Worm (Caenorhabditis elegans): ENCODE data around the gene F12A10.6.

ce11 chrII:5451278-5451677, 43.0 kb downstream of the F12A10.6 start:
- TF ChIP-seq skn-1 (tag; optimal IDR thresholded peaks at IDR 0.05) (no peak), jun-1 (tag; optimal IDR thresholded peaks at IDR 0.05) (no peak), snpc-4 (tag; optimal IDR thresholded peaks at IDR 0.05) (no peak), nfya-1 (tag; optimal IDR thresholded peaks at IDR 0.05; ENCODE audit: insufficient read depth) (no peak), nhr-237 (tag; optimal IDR thresholded peaks at IDR 0.05) (no peak)

Measured in whole organism, L3 larva.